Worm (Caenorhabditis elegans) whole organism, L4 larva: ENCODE measurements around the gene sri-10.
A peak's percentile ranks its signal among the peaks of the same experiment; 100 is the strongest.

Source experiments
- D1046.2 ChIP-seq: fragments of 200-800 bp; sonication (Bioruptor generic); IDR thresholded peaks from 2 replicates; pipeline ENCODE4 v1.3.6; 2022; ENCODE audit warnings: missing genetic modification characterization, missing compliant biosample characterization
- F26F4.8 ChIP-seq: fragments of 200-800 bp; sonication (Bioruptor generic); conservative IDR thresholded peaks from 2 replicates; pipeline ENCODE4 v1.3.6; 2022; ENCODE audit warnings: missing genetic modification characterization, missing compliant biosample characterization
- F37D6.2 ChIP-seq: sonication (generic microtip); optimal IDR thresholded peaks from 2 replicates; lab custom pipeline; 2016; ENCODE audit warnings: mild to moderate bottlenecking, missing genetic modification characterization, missing compliant biosample characterization
- F44E2.7 ChIP-seq: fragments of 200-800 bp; sonication (Bioruptor generic); IDR thresholded peaks from 2 replicates; pipeline ENCODE4 v2.1.2; 2022; ENCODE audit warnings: missing genetic modification characterization, missing compliant biosample characterization
- Y105C5A.15 ChIP-seq: fragments of 200-800 bp; sonication (Bioruptor generic); IDR thresholded peaks from 2 replicates; pipeline ENCODE4 v1.3.6; 2022; ENCODE audit warnings: missing genetic modification characterization, missing compliant biosample characterization
- Y48G9A.11 ChIP-seq: fragments of 200-800 bp; sonication (Bioruptor generic); IDR thresholded peaks from 2 replicates; pipeline ENCODE4 v1.3.6; 2022; ENCODE audit warnings: missing genetic modification reagents, missing genetic modification characterization, missing compliant biosample characterization
- Y75B8A.6 ChIP-seq: fragments of 200-800 bp; sonication (Bioruptor generic); IDR thresholded peaks from 2 replicates; pipeline ENCODE4 v1.3.6; 2022; ENCODE audit warnings: missing genetic modification reagents, missing genetic modification characterization, missing compliant biosample characterization
- ZK337.2 ChIP-seq: fragments of 200-800 bp; sonication (Bioruptor generic); IDR thresholded peaks from 2 replicates; pipeline ENCODE4 v1.3.6; 2022; ENCODE audit warnings: missing genetic modification reagents, missing genetic modification characterization, missing compliant biosample characterization
- aly-2 ChIP-seq: sonication (generic microtip); optimal IDR thresholded peaks from 2 replicates; lab custom pipeline; 2018; ENCODE audit warnings: missing biosample characterization, missing genetic modification characterization
- ceh-20 ChIP-seq: fragments of 200-800 bp; sonication (Bioruptor generic); IDR thresholded peaks from 2 replicates; pipeline ENCODE4 v1.3.6; 2022; ENCODE audit warnings: missing genetic modification reagents, missing genetic modification characterization, missing compliant biosample characterization
- ceh-32 ChIP-seq: sonication (generic microtip); optimal IDR thresholded peaks from 2 replicates; lab custom pipeline; 2016; ENCODE audit warnings: mild to moderate bottlenecking, missing genetic modification characterization, missing compliant biosample characterization; ENCODE audit not compliant: poor library complexity
- ceh-62 ChIP-seq: sonication (generic microtip); optimal IDR thresholded peaks from 2 replicates; lab custom pipeline; 2017; ENCODE audit warnings: missing biosample characterization, missing genetic modification characterization
- daf-19 ChIP-seq: fragments of 200-800 bp; sonication (Bioruptor generic); conservative IDR thresholded peaks from 2 replicates; pipeline ENCODE4 v1.3.6; 2022; ENCODE audit warnings: missing genetic modification characterization, missing compliant biosample characterization
- dmd-8 ChIP-seq: fragments of 200-800 bp; sonication (Bioruptor generic); IDR thresholded peaks from 2 replicates; pipeline ENCODE4 v1.3.6; 2022; ENCODE audit warnings: missing genetic modification characterization, missing compliant biosample characterization
- dpl-1 ChIP-seq: fragments of 150-350 bp; optimal IDR thresholded peaks from 2 replicates; lab custom pipeline; 2014; ENCODE audit warnings: missing biosample characterization, missing genetic modification reagents, missing genetic modification characterization
- fkh-10 ChIP-seq: fragments of 150-350 bp; optimal IDR thresholded peaks from 2 replicates; lab custom pipeline; 2014; ENCODE audit warnings: missing biosample characterization, missing genetic modification reagents, missing genetic modification characterization
- hlh-11 ChIP-seq: fragments of 200-800 bp; sonication (Bioruptor generic); optimal IDR thresholded peaks from 2 replicates; lab custom pipeline; 2018; ENCODE audit warnings: mild to moderate bottlenecking, missing genetic modification characterization, missing compliant biosample characterization
- hmg-1.1 ChIP-seq: fragments of 200-800 bp; sonication (Bioruptor generic); IDR thresholded peaks from 2 replicates; pipeline ENCODE4 v1.3.6; 2022; ENCODE audit warnings: missing genetic modification reagents, missing genetic modification characterization, missing compliant biosample characterization
- lim-7 ChIP-seq: fragments of 200-800 bp; sonication (Bioruptor generic); IDR thresholded peaks from 2 replicates; pipeline ENCODE4 v1.3.6; 2022; ENCODE audit warnings: missing genetic modification characterization, missing compliant biosample characterization
- lin-13 ChIP-seq: fragments of 150-350 bp; optimal IDR thresholded peaks from 2 replicates; lab custom pipeline; 2014; ENCODE audit warnings: missing biosample characterization, missing genetic modification reagents, missing genetic modification characterization
- lin-29 ChIP-seq: fragments of 200-800 bp; sonication (Bioruptor generic); IDR thresholded peaks from 2 replicates; pipeline ENCODE4 v1.3.6; 2022; ENCODE audit warnings: missing genetic modification reagents, missing genetic modification characterization, missing compliant biosample characterization
- lir-3 ChIP-seq: sonication (generic microtip); optimal IDR thresholded peaks from 2 replicates; lab custom pipeline; 2016; ENCODE audit warnings: mild to moderate bottlenecking, missing genetic modification characterization, missing compliant biosample characterization
- madf-9 ChIP-seq: fragments of 200-800 bp; sonication (Bioruptor generic); conservative IDR thresholded peaks from 2 replicates; pipeline ENCODE4 v1.3.6; 2022; ENCODE audit warnings: missing genetic modification reagents, missing genetic modification characterization, missing compliant biosample characterization
- nhr-237 ChIP-seq: sonication (generic microtip); optimal IDR thresholded peaks from 2 replicates; lab custom pipeline; 2017; ENCODE audit warnings: missing biosample characterization, missing genetic modification characterization
- nhr-28 ChIP-seq: fragments of 150-350 bp; optimal IDR thresholded peaks from 2 replicates; lab custom pipeline; 2014; ENCODE audit warnings: missing biosample characterization, missing genetic modification characterization
- nhr-48 ChIP-seq: sonication (generic microtip); optimal IDR thresholded peaks from 2 replicates; lab custom pipeline; 2016; ENCODE audit warnings: mild to moderate bottlenecking, missing genetic modification characterization, missing compliant biosample characterization
- nhr-6 ChIP-seq: fragments of 150-350 bp; optimal IDR thresholded peaks from 2 replicates; lab custom pipeline; 2014; ENCODE audit warnings: missing biosample characterization, missing genetic modification characterization
- nhr-77 ChIP-seq: fragments of 150-350 bp; optimal IDR thresholded peaks from 2 replicates; lab custom pipeline; 2014; ENCODE audit warnings: missing biosample characterization, missing genetic modification characterization
- pha-4 ChIP-seq, 2 experiments: fragments of 150-350 bp in 1 of 2; fragments of 200-800 bp in 1 of 2; sonication (Bioruptor generic) in 1 of 2; IDR thresholded peaks in 1 of 2; optimal IDR thresholded peaks in 1 of 2; 2 replicates each; pipeline versions ENCODE4 v1.3.6 to Lab custom; 2014 to 2022; ENCODE audit warnings: missing genetic modification characterization in 2 of 2, missing genetic modification reagents in 2 of 2, missing biosample characterization in 1 of 2, missing compliant biosample characterization in 1 of 2
- php-3 ChIP-seq: fragments of 200-800 bp; sonication (Bioruptor generic); IDR thresholded peaks from 2 replicates; pipeline ENCODE4 v1.3.6; 2022; ENCODE audit warnings: missing genetic modification reagents, missing genetic modification characterization, missing compliant biosample characterization
- saeg-2 ChIP-seq: fragments of 200-800 bp; sonication (Bioruptor generic); IDR thresholded peaks from 2 replicates; pipeline ENCODE4 v1.3.6; 2022; ENCODE audit warnings: missing genetic modification reagents, missing genetic modification characterization, missing compliant biosample characterization
- unc-62 ChIP-seq, 3 experiments: fragments of 150-350 bp in 1 of 3; sonication (generic microtip); optimal IDR thresholded peaks in 2 of 3; peaks in 1 of 3; 1 replicate in 1 of 3; 2 replicates in 2 of 3; lab custom pipeline; 2014 to 2017; ENCODE audit warnings: missing biosample characterization in 3 of 3, missing genetic modification characterization in 3 of 3, missing genetic modification reagents in 3 of 3, missing genotype in 1 of 3
- zfp-2 ChIP-seq: sonication (generic microtip); optimal IDR thresholded peaks from 2 replicates; lab custom pipeline; 2016; ENCODE audit warnings: mild to moderate bottlenecking, missing genetic modification characterization, missing compliant biosample characterization
- zip-2 ChIP-seq: fragments of 150-350 bp; optimal IDR thresholded peaks from 2 replicates; lab custom pipeline; 2014; ENCODE audit warnings: missing biosample characterization, missing genetic modification characterization

Gene sri-10

ce11 chrV:18806409-18806808 is at the start of gene sri-10:
Gene sri-10, minus strand, starts transcription at chrV:18806509.
- TF ChIP-seq D1046.2 (GFP tag; lab: Robert Waterston, UW), result no peak
- TF ChIP-seq ZK337.2 (GFP tag; lab: Robert Waterston, UW), result no peak
- TF ChIP-seq pha-4 (GFP tag; IDR thresholded peaks at IDR 0.05; lab: Robert Waterston, UW), result no peak
- no peak for TF ChIP-seq pha-4 (tag; optimal IDR thresholded peaks at IDR 0.05; lab: Kevin White, UChicago)
- no peak for TF ChIP-seq daf-19 (GFP tag; lab: Robert Waterston, UW)
- no peak for TF ChIP-seq zip-2 (tag; lab: Kevin White, UChicago)
- TF ChIP-seq fkh-10 (GFP tag; lab: Kevin White, UChicago), result no peak
- no peak for TF ChIP-seq nhr-77 (tag; lab: Kevin White, UChicago)
- no peak for TF ChIP-seq dmd-8
- no peak for TF ChIP-seq ceh-20 (GFP tag; lab: Robert Waterston, UW)
- no peak for TF ChIP-seq ceh-62 (tag; lab: Kevin White, UChicago)
- no peak for TF ChIP-seq ceh-32 (tag; lab: Kevin White, UChicago)
- TF ChIP-seq hlh-11 (tag; lab: Kevin White, UChicago), result no peak

- TF ChIP-seq dpl-1 (GFP tag; lab: Kevin White, UChicago) (no peak), lin-29 (GFP tag; lab: Robert Waterston, UW) (no peak), nhr-28 (tag; lab: Kevin White, UChicago) (peak; percentile 6), nhr-6 (tag; lab: Kevin White, UChicago) (no peak), D1046.2 (GFP tag; lab: Robert Waterston, UW) (no peak), Y105C5A.15 (GFP tag; lab: Robert Waterston, UW) (no peak), hmg-1.1 (no peak), lim-7 (GFP tag; lab: Robert Waterston, UW) (no peak)
- TF ChIP-seq, all 104 proteins: peak for 1
These were observed 48.5 kb upstream of the sri-10 start for ce11 chrV:18854788-18855187.

DNA sequence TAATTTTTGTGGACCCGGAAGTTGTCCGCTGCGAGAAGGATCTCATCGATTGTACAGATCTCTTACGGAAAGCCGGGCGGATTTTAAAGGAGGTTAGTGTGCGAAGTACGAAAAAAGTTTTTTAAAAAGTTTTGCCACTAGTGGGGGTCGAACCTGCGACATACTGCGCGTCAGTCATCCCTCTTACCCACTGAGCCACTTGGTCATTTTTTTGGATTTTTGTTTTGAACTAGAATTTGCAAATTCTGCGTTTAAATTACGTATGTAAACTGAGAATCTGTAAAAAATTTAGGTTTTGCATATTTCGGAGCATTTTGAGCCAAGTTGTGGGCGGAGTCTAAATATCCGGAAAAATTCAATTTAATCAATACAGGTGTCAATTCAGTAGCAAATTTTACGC is 42.3 kb upstream of the sri-10 start:
- TF ChIP-seq Y75B8A.6 (GFP tag; lab: Robert Waterston, UW) (no peak), aly-2 (no peak), Y48G9A.11 (GFP tag; lab: Robert Waterston, UW) (no peak), lir-3 (tag; lab: Kevin White, UChicago) (no peak), nhr-237 (tag; lab: Kevin White, UChicago) (no peak), lin-13 (GFP tag; lab: Kevin White, UChicago) (no peak), saeg-2 (GFP tag; lab: Robert Waterston, UW) (no peak), nhr-6 (tag; lab: Kevin White, UChicago) (no peak), F44E2.7 (GFP tag; lab: Robert Waterston, UW) (no peak)

ce11 chrV:18846480-18846879 is 40.2 kb upstream of the sri-10 start, which contains the start of gene nhr-230:
Gene nhr-230, plus strand, starts transcription at chrV:18846780.
- TF ChIP-seq Y105C5A.15 (GFP tag; lab: Robert Waterston, UW), result no peak
- no peak for TF ChIP-seq F26F4.8 (GFP tag; lab: Robert Waterston, UW)
- no peak for TF ChIP-seq nhr-48 (tag; lab: Kevin White, UChicago)
- TF ChIP-seq madf-9, result no peak
- no peak for TF ChIP-seq zfp-2
- TF ChIP-seq php-3, result no peak
- TF ChIP-seq F37D6.2, result no peak
- TF ChIP-seq aly-2, result no peak
- no peak for TF ChIP-seq lin-29 (GFP tag; lab: Robert Waterston, UW)

ce11 chrV:18842468-18842867 is 36.2 kb upstream of the sri-10 start:
- no peak for TF ChIP-seq Y48G9A.11 (GFP tag; lab: Robert Waterston, UW)
- peak in 1 of 2 experiments; percentile 50 for TF ChIP-seq unc-62 (GFP tag; optimal IDR thresholded peaks at IDR 0.05 in 1 of 2; lab: Kevin White, UChicago)
- TF ChIP-seq unc-62 (tag; optimal IDR thresholded peaks at IDR 0.05; lab: Kevin White, UChicago), result no peak
